Fruit fly (Drosophila melanogaster): Measurements from ENCODE around the gene S-Lap2.

Gene S-Lap2

dm6 chr3L:8628964-8629363 lies 9.3 kb downstream of the S-Lap2 start (continued):
- no peak for TF ChIP-seq sqz (GFP tag; optimal IDR thresholded peaks at IDR 0.05)
- TF ChIP-seq aop (GFP tag; IDR thresholded peaks at IDR 0.05): no peak
- TF ChIP-seq CG8388 (GFP tag; optimal IDR thresholded peaks at IDR 0.05): peak; percentile 49
- TF ChIP-seq CG6765 (GFP tag; optimal IDR thresholded peaks at IDR 0.05): no peak
- TF ChIP-seq Atf3 (GFP tag; optimal IDR thresholded peaks at IDR 0.05): no peak
- TF ChIP-seq CG11695 (GFP tag; IDR thresholded peaks at IDR 0.05): peak; percentile 75
- TF ChIP-seq ind (GFP tag; optimal IDR thresholded peaks at IDR 0.05): peak; percentile 58
- no peak for TF ChIP-seq Mad (GFP tag; optimal IDR thresholded peaks at IDR 0.05)
- peak; percentile 57; the same call in 1 of the 3 replicates for TF ChIP-seq so (GFP tag; IDR thresholded peaks at IDR 0.05)
- no peak for TF ChIP-seq pb (GFP tag; optimal IDR thresholded peaks at IDR 0.05)
- peak; percentile 57 for TF ChIP-seq CG11247 (GFP tag; IDR thresholded peaks at IDR 0.05)
- TF ChIP-seq CG5245 (GFP tag; optimal IDR thresholded peaks at IDR 0.05): no peak
- no peak for TF ChIP-seq CG10274 (GFP tag; optimal IDR thresholded peaks at IDR 0.05)
- TF ChIP-seq kni (GFP tag; optimal IDR thresholded peaks at IDR 0.05): no peak
- TF ChIP-seq CG13123 (GFP tag; optimal IDR thresholded peaks at IDR 0.05): no peak
- TF ChIP-seq emc (GFP tag; optimal IDR thresholded peaks at IDR 0.05): no peak
- peak; percentile 47; the same call in 1 of the 2 replicates for TF ChIP-seq NFAT (GFP tag; IDR thresholded peaks at IDR 0.05)
- TF ChIP-seq bbx (GFP tag; IDR thresholded peaks at IDR 0.05; ENCODE audit: partially characterized antibody): no peak
- no peak for TF ChIP-seq Lpt (GFP tag; optimal IDR thresholded peaks at IDR 0.05)
- peak; percentile 13 for TF ChIP-seq CG2202 (tag; optimal IDR thresholded peaks at IDR 0.05)
- peak in 1 of 3 experiments; percentile 51 for TF ChIP-seq Stat92E (GFP tag; optimal IDR thresholded peaks at IDR 0.05)
- no peak for TF ChIP-seq HmgZ (tag; optimal IDR thresholded peaks at IDR 0.05)
- peak; percentile 72 for TF ChIP-seq ase (GFP tag; IDR thresholded peaks at IDR 0.05)
- peak; percentile 45 for TF ChIP-seq Ravus (GFP tag; IDR thresholded peaks at IDR 0.05)
- TF ChIP-seq CG9797 (GFP tag; optimal IDR thresholded peaks at IDR 0.05): no peak
- no peak for TF ChIP-seq shn (GFP tag; optimal IDR thresholded peaks at IDR 0.05)
- peak; percentile 79 for TF ChIP-seq Ptx1 (GFP tag; IDR thresholded peaks at IDR 0.05)
- TF ChIP-seq Dip3 (GFP tag; optimal IDR thresholded peaks at IDR 0.05): no peak
- TF ChIP-seq CG1024 (GFP tag; IDR thresholded peaks at IDR 0.05): peak; percentile 59; the same call in 1 of the 2 replicates
- TF ChIP-seq Gug (GFP tag; IDR thresholded peaks at IDR 0.05): 0 out of 4 replicates have a peak, but pooled peaks have one; percentile 34
- TF ChIP-seq luna (GFP tag; optimal IDR thresholded peaks at IDR 0.05): no peak
- peak; percentile 64; the same call in 1 of the 2 replicates for TF ChIP-seq ttk (GFP tag; IDR thresholded peaks at IDR 0.05)
- peak; percentile 19 for TF ChIP-seq CG12219 (GFP tag; optimal IDR thresholded peaks at IDR 0.05)
- no peak for TF ChIP-seq CG2116 (GFP tag; optimal IDR thresholded peaks at IDR 0.05)
- TF ChIP-seq vfl (GFP tag; optimal IDR thresholded peaks at IDR 0.05): no peak
- TF ChIP-seq Atf6 (GFP tag; IDR thresholded peaks at IDR 0.05): peak; percentile 40; the same call in 1 of the 2 replicates
- TF ChIP-seq chif (GFP tag; optimal IDR thresholded peaks at IDR 0.05): no peak
- no peak for TF ChIP-seq CG2199 (GFP tag; IDR thresholded peaks at IDR 0.05)
- TF ChIP-seq ash1 (GFP tag; optimal IDR thresholded peaks at IDR 0.05): no peak
- no peak for TF ChIP-seq knrl (GFP tag; IDR thresholded peaks at IDR 0.05; ENCODE audit: partially characterized antibody)
- no peak for TF ChIP-seq Drgx (GFP tag; IDR thresholded peaks at IDR 0.05)
- no peak for TF ChIP-seq tx (GFP tag; optimal IDR thresholded peaks at IDR 0.05)
- TF ChIP-seq CG17568 (GFP tag; optimal IDR thresholded peaks at IDR 0.05): no peak
- 0 out of 3 replicates have a peak, but pooled peaks have one; percentile 57 for TF ChIP-seq ci (GFP tag; IDR thresholded peaks at IDR 0.05)
- no peak for TF ChIP-seq CG8944 (GFP tag; optimal IDR thresholded peaks at IDR 0.05)
- no peak for TF ChIP-seq MESR4 (GFP tag; optimal IDR thresholded peaks at IDR 0.05)
- no peak for TF ChIP-seq hkb (optimal IDR thresholded peaks at IDR 0.05)
- peak; percentile 86 for TF ChIP-seq hkb (GFP tag; IDR thresholded peaks at IDR 0.05)
- no peak for TF ChIP-seq CG4282 (GFP tag; optimal IDR thresholded peaks at IDR 0.05)
- peak; percentile 52 for TF ChIP-seq CG15601 (tag; optimal IDR thresholded peaks at IDR 0.05)
- TF ChIP-seq Doc2 (GFP tag; IDR thresholded peaks at IDR 0.05): no peak
- TF ChIP-seq tna (GFP tag; IDR thresholded peaks at IDR 0.05; ENCODE audit: partially characterized antibody): no peak
